Fruit fly (Drosophila melanogaster): ENCODE measurements around the gene sina.

The sina gene

DNA sequence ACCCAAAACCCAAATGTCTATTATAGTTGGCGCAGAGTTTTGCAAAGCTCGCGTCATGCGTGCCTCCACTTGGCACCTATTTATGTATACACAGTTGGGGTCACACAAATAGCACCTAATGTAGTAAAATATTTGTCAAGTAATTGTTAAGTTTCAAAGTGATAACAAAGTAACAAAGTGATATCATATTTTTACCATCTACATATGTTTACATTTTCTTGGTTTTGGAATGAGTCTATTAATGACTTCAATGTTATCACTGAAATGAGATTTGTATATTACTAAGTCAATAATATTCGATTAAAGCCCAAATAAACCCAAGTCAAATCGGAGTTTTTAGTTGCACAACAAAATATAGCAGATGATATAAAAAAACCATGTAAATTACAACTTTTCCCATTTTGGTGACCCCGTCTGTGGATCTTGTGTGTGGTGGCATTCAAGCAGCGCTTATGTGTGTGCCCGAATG lies 19.0 kb downstream of the sina start (continued):
- peak; percentile 14 for TF ChIP-seq Mes4 (GFP tag; optimal IDR thresholded peaks at IDR 0.05)
- TF ChIP-seq CG5953 (GFP tag; IDR thresholded peaks at IDR 0.05): no peak; the same call in 1 of the 2 replicates
- TF ChIP-seq ssp (GFP tag; IDR thresholded peaks at IDR 0.05): peak; percentile 13; the same call in 1 of the 2 replicates
- TF ChIP-seq CG33557 (GFP tag; optimal IDR thresholded peaks at IDR 0.05): peak; percentile 38
- TF ChIP-seq CG12299 (tag; optimal IDR thresholded peaks at IDR 0.05): peak; percentile 73
- peak; percentile 54 for TF ChIP-seq CG10267 (tag; optimal IDR thresholded peaks at IDR 0.05)
- peak; percentile 34 for TF ChIP-seq Mad (GFP tag; optimal IDR thresholded peaks at IDR 0.05)
- TF ChIP-seq al (GFP tag; IDR thresholded peaks at IDR 0.05): no peak; the same call in 1 of the 2 replicates
- TF ChIP-seq CG13296 (GFP tag; optimal IDR thresholded peaks at IDR 0.05): peak; percentile 82
- TF ChIP-seq Tbp (GFP tag; optimal IDR thresholded peaks at IDR 0.05): no peak
- peak; percentile 72 for TF ChIP-seq CG1233 (GFP tag; optimal IDR thresholded peaks at IDR 0.05)
- peak; percentile 33 for TF ChIP-seq cg (GFP tag; optimal IDR thresholded peaks at IDR 0.05)
- TF ChIP-seq Side (GFP tag; optimal IDR thresholded peaks at IDR 0.05): peak; percentile 57
- peak; percentile 54 for TF ChIP-seq Rfx (GFP tag; IDR thresholded peaks at IDR 0.05)
- peak; percentile 69 for TF ChIP-seq CG17568 (GFP tag; optimal IDR thresholded peaks at IDR 0.05)
- no peak for TF ChIP-seq Dref (GFP tag; IDR thresholded peaks at IDR 0.05)
- TF ChIP-seq Opbp (GFP tag; IDR thresholded peaks at IDR 0.05; ENCODE audit: partially characterized antibody): no peak
- peak; percentile 19 to 88 for TF ChIP-seq Hr51 (GFP tag; optimal IDR thresholded peaks at IDR 0.05)
- no peak for TF ChIP-seq sens-2 (GFP tag; IDR thresholded peaks at IDR 0.05)
- no peak for TF ChIP-seq Sin3A (optimal IDR thresholded peaks at IDR 0.05)
- no peak for TF ChIP-seq vnd (GFP tag; IDR thresholded peaks at IDR 0.05; ENCODE audit: partially characterized antibody)
- TF ChIP-seq CG17359 (tag; optimal IDR thresholded peaks at IDR 0.05): peak; percentile 69
- TF ChIP-seq salm (tag; optimal IDR thresholded peaks at IDR 0.05): peak; percentile 75
- TF ChIP-seq odd (GFP tag; optimal IDR thresholded peaks at IDR 0.05): peak; percentile 76
- no peak for TF ChIP-seq hbn (GFP tag; IDR thresholded peaks at IDR 0.05; ENCODE audit: partially characterized antibody)
- TF ChIP-seq lab (GFP tag; optimal IDR thresholded peaks at IDR 0.05): peak; percentile 78
- peak; percentile 56 for TF ChIP-seq disco-r (GFP tag; optimal IDR thresholded peaks at IDR 0.05)
- TF ChIP-seq CG13123 (GFP tag; optimal IDR thresholded peaks at IDR 0.05): no peak
- TF ChIP-seq lbe (GFP tag; optimal IDR thresholded peaks at IDR 0.05): no peak
- peak; percentile 54 for TF ChIP-seq scrt (GFP tag; optimal IDR thresholded peaks at IDR 0.05)
- TF ChIP-seq ab (GFP tag; optimal IDR thresholded peaks at IDR 0.05): no peak

- TF ChIP-seq tx (GFP tag; optimal IDR thresholded peaks at IDR 0.05) (no peak), her (GFP tag; optimal IDR thresholded peaks at IDR 0.05) (no peak), schlank (tag; optimal IDR thresholded peaks at IDR 0.05) (no peak), HHEX (GFP tag; optimal IDR thresholded peaks at IDR 0.05) (peak; percentile 12), CG11504 (tag; optimal IDR thresholded peaks at IDR 0.05) (peak; percentile 52), Adf1 (GFP tag; IDR thresholded peaks at IDR 0.05) (no peak), fd96Cb (tag; optimal IDR thresholded peaks at IDR 0.05) (peak; percentile 53), CG1233 (GFP tag; optimal IDR thresholded peaks at IDR 0.05) (peak; percentile 29), nmo (GFP tag; optimal IDR thresholded peaks at IDR 0.05) (peak; percentile 57), bbx (GFP tag; IDR thresholded peaks at IDR 0.05; ENCODE audit: partially characterized antibody) (no peak), tap (tag; optimal IDR thresholded peaks at IDR 0.05) (peak; percentile 34), sens (GFP tag) (peak; percentile 86), nau (GFP tag; optimal IDR thresholded peaks at IDR 0.05) (no peak), knrl (GFP tag; IDR thresholded peaks at IDR 0.05; ENCODE audit: partially characterized antibody) (no peak), CG17359 (tag; optimal IDR thresholded peaks at IDR 0.05) (peak; percentile 30), CG7786 (GFP tag; optimal IDR thresholded peaks at IDR 0.05) (no peak), Lim3 (GFP tag; IDR thresholded peaks at IDR 0.05) (no peak), CG4820 (GFP tag; optimal IDR thresholded peaks at IDR 0.05) (no peak), Lpt (GFP tag; optimal IDR thresholded peaks at IDR 0.05) (no peak), exex (tag; optimal IDR thresholded peaks at IDR 0.05) (peak; percentile 21), CG2712 (tag; optimal IDR thresholded peaks at IDR 0.05) (peak; percentile 4), Blimp-1 (GFP tag; optimal IDR thresholded peaks at IDR 0.05) (peak; percentile 42)
Observed at dm6 chr3L:16873127-16873543, 19.6 kb downstream of the sina start.
